Worm (Caenorhabditis elegans) whole organism, L4 larva: ENCODE data around the gene T10B10.4.

ENCODE experiments used
- F10B5.3 ChIP-seq: sonication (generic microtip); optimal IDR thresholded peaks from 2 replicates; lab custom pipeline; 2016; ENCODE audit warnings: mild to moderate bottlenecking, missing genetic modification characterization, missing compliant biosample characterization
- F44E2.7 ChIP-seq: fragments of 200-800 bp; sonication (Bioruptor generic); IDR thresholded peaks from 2 replicates; pipeline ENCODE4 v2.1.2; 2022; ENCODE audit warnings: missing genetic modification characterization, missing compliant biosample characterization
- Y48G9A.11 ChIP-seq: fragments of 200-800 bp; sonication (Bioruptor generic); IDR thresholded peaks from 2 replicates; pipeline ENCODE4 v1.3.6; 2022; ENCODE audit warnings: missing genetic modification reagents, missing genetic modification characterization, missing compliant biosample characterization
- Y75B8A.6 ChIP-seq: fragments of 200-800 bp; sonication (Bioruptor generic); IDR thresholded peaks from 2 replicates; pipeline ENCODE4 v1.3.6; 2022; ENCODE audit warnings: missing genetic modification reagents, missing genetic modification characterization, missing compliant biosample characterization
- ama-1 ChIP-seq: fragments of 150-350 bp; optimal IDR thresholded peaks from 2 replicates; lab custom pipeline; 2014; ENCODE audit warnings: inconsistent platforms, mixed read lengths
- arid-1 ChIP-seq: fragments of 200-800 bp; sonication (Bioruptor generic); conservative IDR thresholded peaks from 2 replicates; pipeline ENCODE4 v1.3.6; 2022; ENCODE audit warnings: missing genetic modification reagents, missing genetic modification characterization, missing compliant biosample characterization
- ceh-28 ChIP-seq: fragments of 150-350 bp; optimal IDR thresholded peaks from 2 replicates; lab custom pipeline; 2014; ENCODE audit warnings: missing biosample characterization, missing genetic modification reagents, missing genetic modification characterization
- ceh-44 ChIP-seq: fragments of 200-800 bp; sonication (Bioruptor generic); IDR thresholded peaks from 2 replicates; pipeline ENCODE4 v1.3.6; 2022; ENCODE audit warnings: missing genetic modification reagents, missing genetic modification characterization, missing compliant biosample characterization
- cey-2 ChIP-seq: sonication (generic microtip); optimal IDR thresholded peaks from 3 replicates; lab custom pipeline; 2017; ENCODE audit warnings: missing genetic modification characterization, mild to moderate bottlenecking, missing compliant biosample characterization, antibody characterized with exemption, borderline replicate concordance; ENCODE audit not compliant: insufficient read depth
- ctbp-1 ChIP-seq: fragments of 200-800 bp; sonication (Bioruptor generic); IDR thresholded peaks from 2 replicates; pipeline ENCODE4 v1.3.6; 2022; ENCODE audit warnings: missing genetic modification reagents, missing genetic modification characterization, missing compliant biosample characterization
- daf-12 ChIP-seq: fragments of 150-350 bp; optimal IDR thresholded peaks from 2 replicates; lab custom pipeline; 2014; ENCODE audit warnings: missing biosample characterization, missing genetic modification reagents, missing genetic modification characterization
- dpl-1 ChIP-seq: fragments of 150-350 bp; optimal IDR thresholded peaks from 2 replicates; lab custom pipeline; 2014; ENCODE audit warnings: missing biosample characterization, missing genetic modification reagents, missing genetic modification characterization
- duxl-1 ChIP-seq: sonication (generic microtip); optimal IDR thresholded peaks from 2 replicates; lab custom pipeline; 2016; ENCODE audit warnings: mild to moderate bottlenecking, missing genetic modification characterization, moderate library complexity, missing compliant biosample characterization; ENCODE audit not compliant: poor library complexity
- hlh-11 ChIP-seq: fragments of 200-800 bp; sonication (Bioruptor generic); optimal IDR thresholded peaks from 2 replicates; lab custom pipeline; 2018; ENCODE audit warnings: mild to moderate bottlenecking, missing genetic modification characterization, missing compliant biosample characterization
- hmg-1.1 ChIP-seq: fragments of 200-800 bp; sonication (Bioruptor generic); IDR thresholded peaks from 2 replicates; pipeline ENCODE4 v1.3.6; 2022; ENCODE audit warnings: missing genetic modification reagents, missing genetic modification characterization, missing compliant biosample characterization
- lim-7 ChIP-seq: fragments of 200-800 bp; sonication (Bioruptor generic); IDR thresholded peaks from 2 replicates; pipeline ENCODE4 v1.3.6; 2022; ENCODE audit warnings: missing genetic modification characterization, missing compliant biosample characterization
- lin-1 ChIP-seq: fragments of 200-800 bp; sonication (Bioruptor generic); IDR thresholded peaks from 2 replicates; pipeline ENCODE4 v1.3.6; 2022; ENCODE audit warnings: missing genetic modification reagents, missing genetic modification characterization, missing compliant biosample characterization
- lin-29 ChIP-seq: fragments of 200-800 bp; sonication (Bioruptor generic); IDR thresholded peaks from 2 replicates; pipeline ENCODE4 v1.3.6; 2022; ENCODE audit warnings: missing genetic modification reagents, missing genetic modification characterization, missing compliant biosample characterization
- lin-39 ChIP-seq: fragments of 150-350 bp; optimal IDR thresholded peaks from 2 replicates; lab custom pipeline; 2014; ENCODE audit warnings: missing biosample characterization, missing genetic modification reagents, missing genetic modification characterization
- mdl-1 ChIP-seq, 2 experiments: fragments of 150-350 bp in 1 of 2; sonication (generic microtip) in 1 of 2; optimal IDR thresholded peaks; 2 replicates each; lab custom pipeline; 2014 to 2017; ENCODE audit warnings: missing biosample characterization in 2 of 2, missing genetic modification characterization in 2 of 2
- mdt-29 ChIP-seq: fragments of 200-800 bp; sonication (Bioruptor generic); IDR thresholded peaks from 2 replicates; pipeline ENCODE4 v1.3.6; 2022; ENCODE audit warnings: missing genetic modification reagents, missing genetic modification characterization, missing compliant biosample characterization
- mep-1 ChIP-seq: fragments of 150-350 bp; sonication (generic microtip); optimal IDR thresholded peaks from 3 replicates; lab custom pipeline; 2014; ENCODE audit warnings: missing biosample characterization, missing genetic modification characterization
- mxl-2 ChIP-seq: fragments of 200-800 bp; sonication (Bioruptor generic); conservative IDR thresholded peaks from 2 replicates; pipeline ENCODE4 v1.3.6; 2022; ENCODE audit warnings: missing genetic modification reagents, missing genetic modification characterization, missing compliant biosample characterization
- mxl-3 ChIP-seq: fragments of 200-800 bp; sonication (Bioruptor generic); optimal IDR thresholded peaks from 2 replicates; lab custom pipeline; 2018; ENCODE audit warnings: mild to moderate bottlenecking, missing genetic modification characterization, missing compliant biosample characterization
- nhr-102 ChIP-seq: sonication (generic microtip); optimal IDR thresholded peaks from 2 replicates; lab custom pipeline; 2016; ENCODE audit warnings: mild to moderate bottlenecking, missing genetic modification characterization, moderate library complexity, missing compliant biosample characterization
- nhr-237 ChIP-seq: sonication (generic microtip); optimal IDR thresholded peaks from 2 replicates; lab custom pipeline; 2017; ENCODE audit warnings: missing biosample characterization, missing genetic modification characterization
- nhr-28 ChIP-seq: fragments of 150-350 bp; optimal IDR thresholded peaks from 2 replicates; lab custom pipeline; 2014; ENCODE audit warnings: missing biosample characterization, missing genetic modification characterization
- nhr-41 ChIP-seq: fragments of 200-800 bp; sonication (Bioruptor generic); IDR thresholded peaks from 2 replicates; pipeline ENCODE4 v1.3.6; 2022; ENCODE audit warnings: missing genetic modification reagents, missing genetic modification characterization, missing compliant biosample characterization
- nhr-48 ChIP-seq: sonication (generic microtip); optimal IDR thresholded peaks from 2 replicates; lab custom pipeline; 2016; ENCODE audit warnings: mild to moderate bottlenecking, missing genetic modification characterization, missing compliant biosample characterization
- nhr-77 ChIP-seq: fragments of 150-350 bp; optimal IDR thresholded peaks from 2 replicates; lab custom pipeline; 2014; ENCODE audit warnings: missing biosample characterization, missing genetic modification characterization
- pha-4 ChIP-seq, 2 experiments: fragments of 150-350 bp in 1 of 2; fragments of 200-800 bp in 1 of 2; sonication (Bioruptor generic) in 1 of 2; IDR thresholded peaks in 1 of 2; optimal IDR thresholded peaks in 1 of 2; 2 replicates each; pipeline versions ENCODE4 v1.3.6 to Lab custom; 2014 to 2022; ENCODE audit warnings: missing genetic modification characterization in 2 of 2, missing genetic modification reagents in 2 of 2, missing biosample characterization in 1 of 2, missing compliant biosample characterization in 1 of 2
- php-3 ChIP-seq: fragments of 200-800 bp; sonication (Bioruptor generic); IDR thresholded peaks from 2 replicates; pipeline ENCODE4 v1.3.6; 2022; ENCODE audit warnings: missing genetic modification reagents, missing genetic modification characterization, missing compliant biosample characterization
- pqm-1 ChIP-seq: sonication (generic microtip); optimal IDR thresholded peaks from 2 replicates; lab custom pipeline; 2017; ENCODE audit warnings: missing biosample characterization, missing genetic modification characterization
- sdz-12 ChIP-seq: fragments of 200-800 bp; sonication (Bioruptor generic); optimal IDR thresholded peaks from 2 replicates; lab custom pipeline; 2018; ENCODE audit warnings: mild to moderate bottlenecking, missing genetic modification characterization, missing compliant biosample characterization
- set-16 ChIP-seq: fragments of 200-800 bp; sonication (Bioruptor generic); IDR thresholded peaks from 2 replicates; pipeline ENCODE4 v1.3.6; 2022; ENCODE audit warnings: missing genetic modification reagents, missing genetic modification characterization, missing compliant biosample characterization
- skn-1 ChIP-seq: fragments of 150-350 bp; optimal IDR thresholded peaks from 2 replicates; lab custom pipeline; 2014; ENCODE audit warnings: missing biosample characterization, missing genetic modification characterization
- snpc-1.2 ChIP-seq: fragments of 200-800 bp; sonication (Bioruptor generic); IDR thresholded peaks from 2 replicates; pipeline ENCODE4 v1.3.6; 2022; ENCODE audit warnings: missing genetic modification reagents, missing genetic modification characterization, missing compliant biosample characterization
- spr-3 ChIP-seq: fragments of 200-800 bp; sonication (Bioruptor generic); optimal IDR thresholded peaks from 2 replicates; lab custom pipeline; 2018; ENCODE audit warnings: mild to moderate bottlenecking, missing genetic modification characterization, missing compliant biosample characterization
- tag-97 ChIP-seq: fragments of 200-800 bp; sonication (Bioruptor generic); IDR thresholded peaks from 2 replicates; pipeline ENCODE4 v1.3.6; 2022; ENCODE audit warnings: missing genetic modification characterization, missing compliant biosample characterization
- unc-130 ChIP-seq: sonication (generic microtip); optimal IDR thresholded peaks from 2 replicates; lab custom pipeline; 2016; ENCODE audit warnings: missing genetic modification reagents, missing genetic modification characterization, missing compliant biosample characterization
- unc-39 ChIP-seq: sonication (generic microtip); optimal IDR thresholded peaks from 2 replicates; lab custom pipeline; 2017; ENCODE audit warnings: missing biosample characterization, missing genetic modification characterization
- unc-62 ChIP-seq, 3 experiments: fragments of 150-350 bp in 1 of 3; sonication (generic microtip); optimal IDR thresholded peaks in 2 of 3; peaks in 1 of 3; 1 replicate in 1 of 3; 2 replicates in 2 of 3; lab custom pipeline; 2014 to 2017; ENCODE audit warnings: missing biosample characterization in 3 of 3, missing genetic modification characterization in 3 of 3, missing genetic modification reagents in 3 of 3, missing genotype in 1 of 3
- vab-7 ChIP-seq: fragments of 200-800 bp; sonication (Bioruptor generic); IDR thresholded peaks from 2 replicates; pipeline ENCODE4 v1.3.6; 2022; ENCODE audit warnings: missing genetic modification reagents, missing genetic modification characterization, missing compliant biosample characterization
- zag-1 ChIP-seq: fragments of 150-350 bp; optimal IDR thresholded peaks from 2 replicates; lab custom pipeline; 2014; ENCODE audit warnings: missing biosample characterization, missing genetic modification characterization

Gene T10B10.4

ce11 chrX:15160923-15161322 lies 29.0 kb upstream of the T10B10.4 start (continued):
- TF ChIP-seq pha-4 (GFP tag; IDR thresholded peaks at IDR 0.05; lab: Robert Waterston, UW) (no peak), pha-4 (tag; optimal IDR thresholded peaks at IDR 0.05; lab: Kevin White, UChicago) (no peak), nhr-77 (tag; lab: Kevin White, UChicago) (no peak), ceh-28 (no peak), hmg-1.1 (GFP tag; lab: Robert Waterston, UW) (no peak), lin-39 (tag; lab: Kevin White, UChicago) (no peak), set-16 (no peak)

DNA sequence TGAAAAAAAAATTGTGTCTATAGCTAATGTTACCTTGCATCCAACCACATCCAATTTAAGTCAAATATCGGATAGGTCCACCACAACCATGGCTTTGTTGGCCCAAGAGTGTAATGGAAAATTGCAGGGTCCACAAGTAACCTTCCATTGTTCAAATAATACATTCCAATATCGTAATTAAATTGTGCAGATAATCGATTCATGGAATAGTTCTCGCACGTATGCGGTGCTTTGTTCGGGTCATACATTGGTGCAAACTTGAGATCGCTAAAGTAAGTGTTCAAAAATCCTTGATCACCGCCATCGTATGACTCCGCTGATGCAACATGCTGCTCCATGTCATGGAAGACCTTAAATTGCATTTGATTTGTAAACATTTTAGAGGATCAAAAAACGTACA lies 26.8 kb upstream of the T10B10.4 start:
- peak in 1 of 2 experiments; percentile 96 for TF ChIP-seq unc-62 (GFP tag; optimal IDR thresholded peaks at IDR 0.05 in 1 of 2; lab: Kevin White, UChicago)
- TF ChIP-seq unc-62 (tag; optimal IDR thresholded peaks at IDR 0.05; lab: Kevin White, UChicago): no peak
- TF ChIP-seq lin-29 (GFP tag; lab: Robert Waterston, UW): no peak

ce11 chrX:15164108-15164507 lies 25.8 kb upstream of the T10B10.4 start, which contains the start of gene T10B10.9:
Gene T10B10.9 (plus strand): TSS chrX:15164408.
- TF ChIP-seq lim-7 (GFP tag; lab: Robert Waterston, UW) (no peak), F44E2.7 (GFP tag; lab: Robert Waterston, UW) (no peak), spr-3 (GFP tag; lab: Kevin White, UChicago) (no peak), nhr-237 (no peak), ceh-44 (GFP tag; lab: Robert Waterston, UW) (no peak)

DNA sequence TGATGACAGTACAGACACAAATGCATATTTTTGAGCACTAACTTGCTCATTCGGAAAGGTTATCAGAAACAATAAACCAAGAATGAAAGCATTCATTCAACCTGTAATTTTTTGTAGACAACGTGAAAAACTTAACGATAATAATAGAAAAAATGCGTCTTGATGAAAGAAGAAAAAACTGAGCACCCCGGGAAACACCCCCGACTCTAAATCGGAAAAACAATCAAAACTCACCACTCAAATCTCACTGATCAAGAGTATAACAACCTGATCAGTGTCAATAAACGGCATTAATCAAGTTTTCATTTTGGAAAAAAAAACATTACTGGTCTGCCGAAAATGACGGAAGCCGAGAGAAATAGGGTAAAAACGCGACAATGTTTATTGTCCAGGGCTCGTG lies 23.8 kb upstream of the T10B10.4 start, which contains the start of gene T10B10.8:
Gene T10B10.8, minus strand, starts transcription at position 101 of the 400 bp plus-strand sequence.
- TF ChIP-seq unc-130 (GFP tag; lab: Kevin White, UChicago) (no peak), tag-97 (no peak), dpl-1 (no peak), zag-1 (tag; lab: Kevin White, UChicago) (no peak), mep-1 (no peak), sdz-12 (GFP tag; lab: Kevin White, UChicago) (no peak), unc-39 (tag; lab: Kevin White, UChicago) (no peak), cey-2 (tag; lab: Kevin White, UChicago) (no peak), duxl-1 (no peak), lin-39 (tag; lab: Kevin White, UChicago) (no peak), nhr-41 (GFP tag; lab: Robert Waterston, UW) (no peak), pqm-1 (tag; lab: Kevin White, UChicago) (no peak), nhr-48 (no peak), F10B5.3 (tag; lab: Kevin White, UChicago) (no peak), Y75B8A.6 (GFP tag; lab: Robert Waterston, UW) (no peak), lin-1 (no peak), ama-1 (lab: Kevin White, UChicago) (no peak), ceh-44 (GFP tag; lab: Robert Waterston, UW) (no peak), nhr-28 (tag; lab: Kevin White, UChicago) (no peak)

DNA sequence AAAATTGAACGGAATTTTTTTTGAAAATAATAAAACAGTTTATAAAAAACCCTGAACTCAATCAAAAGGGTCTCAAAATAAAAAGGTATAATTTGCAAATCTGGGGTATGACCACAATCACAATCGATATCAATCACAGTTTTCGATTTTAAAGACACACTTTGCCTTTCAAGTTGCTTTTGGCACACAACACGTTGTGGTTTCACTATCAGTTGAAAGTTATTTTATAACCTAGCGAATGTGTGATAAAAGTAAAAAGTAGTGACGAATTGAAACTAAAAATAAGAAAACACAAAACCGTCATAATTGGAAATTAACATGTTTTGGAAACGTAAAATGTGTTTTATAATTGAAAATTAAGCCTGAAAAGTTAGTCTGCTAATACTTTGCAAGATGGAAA lies 22.2 kb upstream of the T10B10.4 start:
- TF ChIP-seq mxl-3 (GFP tag; lab: Kevin White, UChicago): peak; percentile 11
- no peak for TF ChIP-seq dpl-1
- no peak for TF ChIP-seq Y75B8A.6 (GFP tag; lab: Robert Waterston, UW)
- no peak for TF ChIP-seq mdt-29 (GFP tag; lab: Robert Waterston, UW)
- no peak for TF ChIP-seq arid-1 (GFP tag; lab: Robert Waterston, UW)
- peak; percentile 68 for TF ChIP-seq php-3
- TF ChIP-seq daf-12 (tag; lab: Kevin White, UChicago): no peak
- peak; percentile 51 for TF ChIP-seq hlh-11
- TF ChIP-seq mxl-2 (GFP tag; lab: Robert Waterston, UW): no peak
- TF ChIP-seq ctbp-1 (GFP tag; lab: Robert Waterston, UW): no peak
- TF ChIP-seq nhr-28 (tag; lab: Kevin White, UChicago): peak; percentile 77
- no peak for TF ChIP-seq skn-1 (tag; lab: Kevin White, UChicago)
- TF ChIP-seq snpc-1.2 (GFP tag; lab: Robert Waterston, UW): no peak
- no peak for TF ChIP-seq vab-7 (GFP tag; lab: Robert Waterston, UW)
- TF ChIP-seq Y48G9A.11 (GFP tag; lab: Robert Waterston, UW): no peak
- TF ChIP-seq pqm-1 (tag; lab: Kevin White, UChicago): peak; percentile 67
- no peak for TF ChIP-seq F44E2.7 (GFP tag; lab: Robert Waterston, UW)
- TF ChIP-seq hmg-1.1 (GFP tag; lab: Robert Waterston, UW): no peak
- peak; percentile 53 for TF ChIP-seq nhr-102 (tag; lab: Kevin White, UChicago)
- TF ChIP-seq mdl-1 (tag; optimal IDR thresholded peaks at IDR 0.05; lab: Kevin White, UChicago): no peak
